Worm (Caenorhabditis elegans): ENCODE results near the gene C40C9.3.
A peak's percentile ranks its signal among the peaks of the same experiment; 100 is the strongest.

ce11 chrX:13653573-13653972 is 6.2 kb downstream of the C40C9.3 start:
- TF ChIP-seq snpc-4 (GFP tag; optimal IDR thresholded peaks at IDR 0.05) (peak; percentile 64), snpc-4 (tag; optimal IDR thresholded peaks at IDR 0.05) (peak in 3 of 4 experiments; percentile 16 to 74 (median 68)), dpff-1 (tag; optimal IDR thresholded peaks at IDR 0.05) (no peak), efl-1 (GFP tag; optimal IDR thresholded peaks at IDR 0.05) (no peak), ceh-100 (GFP tag; IDR thresholded peaks at IDR 0.05) (no peak), pha-4 (tag; optimal IDR thresholded peaks at IDR 0.05) (no peak)

Measured in whole organism, young adult.